Fruit fly (Drosophila melanogaster): ENCODE measurements around the gene CG34429.

CG34429 gene

dm6 chr3L:13089869-13090268 lies 27.0 kb downstream of the CG34429 start, which contains the start of gene CG11251:
Gene CG11251, minus strand, starts transcription at chr3L:13089969.
- no peak for TF ChIP-seq Hr38 (GFP tag; optimal IDR thresholded peaks at IDR 0.05)
- no peak for TF ChIP-seq svp (GFP tag)
- no peak for TF ChIP-seq CG11294 (GFP tag; IDR thresholded peaks at IDR 0.05)
- no peak for TF ChIP-seq Lpt (GFP tag; optimal IDR thresholded peaks at IDR 0.05)
- no peak for TF ChIP-seq Sox14 (GFP tag; optimal IDR thresholded peaks at IDR 0.05)
- TF ChIP-seq dac (GFP tag; optimal IDR thresholded peaks at IDR 0.05) = no peak
- TF ChIP-seq spab (GFP tag; optimal IDR thresholded peaks at IDR 0.05) = no peak
- no peak for TF ChIP-seq Ets21C (GFP tag; optimal IDR thresholded peaks at IDR 0.05)
- no peak for TF ChIP-seq fd85E (GFP tag; optimal IDR thresholded peaks at IDR 0.05)
- TF ChIP-seq topi (GFP tag; optimal IDR thresholded peaks at IDR 0.05) = no peak
- no peak for TF ChIP-seq CG8632 (GFP tag; optimal IDR thresholded peaks at IDR 0.05)
- TF ChIP-seq salr (GFP tag; optimal IDR thresholded peaks at IDR 0.05) = no peak
- TF ChIP-seq acj6 (GFP tag; optimal IDR thresholded peaks at IDR 0.05) = no peak
- no peak for TF ChIP-seq esn (GFP tag; optimal IDR thresholded peaks at IDR 0.05)
- no peak for TF ChIP-seq CG6163 (GFP tag; IDR thresholded peaks at IDR 0.05)
- no peak for TF ChIP-seq Sox102F (GFP tag; optimal IDR thresholded peaks at IDR 0.05)
- no peak for TF ChIP-seq Smox (GFP tag; optimal IDR thresholded peaks at IDR 0.05)
- TF ChIP-seq eg (GFP tag; IDR thresholded peaks at IDR 0.05) = no peak

- TF ChIP-seq Smox (GFP tag; optimal IDR thresholded peaks at IDR 0.05) (no peak), ss (GFP tag; optimal IDR thresholded peaks at IDR 0.05) (peak in 1 of 2 experiments; percentile 29)
Measured at dm6 chr3L:13099151-13099550, 36.3 kb downstream of the CG34429 start.

- TF ChIP-seq Eip78C (GFP tag) (peak; percentile 63), ss (GFP tag; optimal IDR thresholded peaks at IDR 0.05) (peak in 1 of 2 experiments; percentile 52), CG10669 (GFP tag; optimal IDR thresholded peaks at IDR 0.05) (no peak), Gug (GFP tag; IDR thresholded peaks at IDR 0.05) (0 out of 2 replicates have a peak, but pooled peaks have one; percentile 9)
Measured at dm6 chr3L:13100438-13100837, 37.6 kb downstream of the CG34429 start.

- TF ChIP-seq OdsH (GFP tag; optimal IDR thresholded peaks at IDR 0.05) = no peak
- no peak for TF ChIP-seq CG11762 (GFP tag; optimal IDR thresholded peaks at IDR 0.05; ENCODE audit: insufficient read depth)
- TF ChIP-seq CG4318 (GFP tag; optimal IDR thresholded peaks at IDR 0.05) = no peak
- no peak for TF ChIP-seq Sox15 (GFP tag; optimal IDR thresholded peaks at IDR 0.05)
- TF ChIP-seq CG11294 (GFP tag; IDR thresholded peaks at IDR 0.05) = no peak
- TF ChIP-seq CG8632 (GFP tag; optimal IDR thresholded peaks at IDR 0.05) = no peak
- no peak for TF ChIP-seq Smox (GFP tag; optimal IDR thresholded peaks at IDR 0.05)
- no peak for TF ChIP-seq Eip75B (GFP tag; optimal IDR thresholded peaks at IDR 0.05)
- TF ChIP-seq Sox14 (GFP tag; optimal IDR thresholded peaks at IDR 0.05) = no peak
- no peak for TF ChIP-seq Eip78C (GFP tag)
Measured at dm6 chr3L:13105863-13106262, 43.0 kb downstream of the CG34429 start.

- TF ChIP-seq Hr4 (GFP tag; optimal IDR thresholded peaks at IDR 0.05) (no peak), CG32006 (GFP tag; optimal IDR thresholded peaks at IDR 0.05) (no peak), dac (GFP tag; optimal IDR thresholded peaks at IDR 0.05) (no peak), Ets96B (tag; optimal IDR thresholded peaks at IDR 0.05) (peak; percentile 76), Hr39 (GFP tag; optimal IDR thresholded peaks at IDR 0.05) (peak; percentile 22), Smox (GFP tag; optimal IDR thresholded peaks at IDR 0.05) (peak; percentile 43), Sox14 (GFP tag; optimal IDR thresholded peaks at IDR 0.05) (peak; percentile 48), CG10669 (GFP tag; optimal IDR thresholded peaks at IDR 0.05) (peak; percentile 79), svp (GFP tag) (peak; percentile 66), fd85E (GFP tag; optimal IDR thresholded peaks at IDR 0.05) (no peak), CG10631 (GFP tag; optimal IDR thresholded peaks at IDR 0.05) (peak; percentile 77), CG3919 (GFP tag; optimal IDR thresholded peaks at IDR 0.05) (peak; percentile 48), CG6854 (GFP tag; optimal IDR thresholded peaks at IDR 0.05) (peak; percentile 49), CG1621 (tag; optimal IDR thresholded peaks at IDR 0.05) (peak; percentile 51), Gug (GFP tag; IDR thresholded peaks at IDR 0.05) (no peak), Ets21C (GFP tag; optimal IDR thresholded peaks at IDR 0.05) (peak; percentile 26), CG15336 (GFP tag; IDR thresholded peaks at IDR 0.05) (no peak), Lpt (GFP tag; optimal IDR thresholded peaks at IDR 0.05) (no peak), eg (GFP tag; IDR thresholded peaks at IDR 0.05) (no peak), CG31627 (GFP tag; optimal IDR thresholded peaks at IDR 0.05) (peak; percentile 27), esn (GFP tag; optimal IDR thresholded peaks at IDR 0.05) (peak; percentile 69), Eip78C (GFP tag) (peak; percentile 94), vri (GFP tag; optimal IDR thresholded peaks at IDR 0.05) (peak; percentile 3), CG16779 (tag; optimal IDR thresholded peaks at IDR 0.05) (peak; percentile 15), CG11902 (GFP tag; optimal IDR thresholded peaks at IDR 0.05) (peak; percentile 16), topi (GFP tag; optimal IDR thresholded peaks at IDR 0.05) (peak; percentile 46), CG8319 (GFP tag; optimal IDR thresholded peaks at IDR 0.05) (peak; percentile 32), CG6808 (GFP tag; optimal IDR thresholded peaks at IDR 0.05) (peak; percentile 74)
Measured at dm6 chr3L:13107307-13107938, 44.6 kb downstream of the CG34429 start.

All from whole organism, prepupa.